Fruit fly (Drosophila melanogaster) whole organism, embryonic: ENCODE data around the gene syd.

Source experiments
- B-H2 ChIP-seq: fragments of 200-800 bp; sonication (Bioruptor generic); optimal IDR thresholded peaks from 2 replicates; lab custom pipeline; 2018; ENCODE audit warnings: missing biosample characterization, mild to moderate bottlenecking, missing genetic modification characterization
- CG12104 ChIP-seq: fragments of 200-800 bp; sonication (Bioruptor generic); optimal IDR thresholded peaks from 3 replicates; lab custom pipeline; 2016; ENCODE audit warnings: missing biosample characterization, missing genetic modification characterization
- CG12659 ChIP-seq: fragments of 200-800 bp; sonication (Bioruptor generic); optimal IDR thresholded peaks from 3 replicates; lab custom pipeline; 2017; ENCODE audit warnings: mild to moderate bottlenecking, missing biosample characterization, missing genetic modification reagents, missing genetic modification characterization
- CG13123 ChIP-seq: fragments of 200-800 bp; sonication (Bioruptor generic); optimal IDR thresholded peaks from 2 replicates; lab custom pipeline; 2016; ENCODE audit warnings: missing biosample characterization, missing genetic modification characterization
- CG14050 ChIP-seq: fragments of 200-800 bp; sonication (Bioruptor generic); IDR thresholded peaks from 3 replicates; pipeline ENCODE4 v1.3.6; 2022; ENCODE audit warnings: missing biosample characterization, missing genetic modification characterization
- CG14965 ChIP-seq: fragments of 200-800 bp; sonication (Bioruptor generic); optimal IDR thresholded peaks from 2 replicates; lab custom pipeline; 2016; ENCODE audit warnings: missing biosample characterization, missing genetic modification characterization, borderline replicate concordance
- CG1529 ChIP-seq: fragments of 200-800 bp; sonication (Bioruptor generic); optimal IDR thresholded peaks from 3 replicates; lab custom pipeline; 2018; ENCODE audit warnings: missing biosample characterization, missing genetic modification characterization
- CG17385 ChIP-seq: fragments of 200-800 bp; sonication (Bioruptor generic); optimal IDR thresholded peaks from 3 replicates; lab custom pipeline; 2018; ENCODE audit warnings: missing biosample characterization, mild to moderate bottlenecking, missing genetic modification characterization
- CG2116 ChIP-seq: fragments of 200-800 bp; sonication (Bioruptor generic); optimal IDR thresholded peaks from 3 replicates; lab custom pipeline; 2018; ENCODE audit warnings: missing biosample characterization, mild to moderate bottlenecking, missing genetic modification characterization
- CG2120 ChIP-seq: fragments of 200-800 bp; sonication (Bioruptor generic); optimal IDR thresholded peaks from 3 replicates; lab custom pipeline; 2016; ENCODE audit warnings: missing biosample characterization, missing genetic modification characterization
- CG2202 ChIP-seq: fragments of 200-800 bp; sonication (Bioruptor generic); optimal IDR thresholded peaks from 2 replicates; lab custom pipeline; 2018; ENCODE audit warnings: missing biosample characterization, mild to moderate bottlenecking, missing genetic modification characterization
- CG30020 ChIP-seq: fragments of 200-800 bp; optimal IDR thresholded peaks from 2 replicates; lab custom pipeline; 2019; ENCODE audit warnings: missing biosample characterization, mild to moderate bottlenecking, missing genetic modification characterization, moderate library complexity
- CG32772 ChIP-seq: fragments of 200-800 bp; sonication (Bioruptor generic); IDR thresholded peaks from 2 replicates; pipeline ENCODE4 v1.3.6; 2022; ENCODE audit warnings: missing biosample characterization, missing genetic modification characterization
- CG34224 ChIP-seq: fragments of 200-800 bp; sonication (Bioruptor generic); IDR thresholded peaks from 3 replicates; pipeline ENCODE4 v1.3.6; 2022; ENCODE audit warnings: missing biosample characterization, missing genetic modification characterization; ENCODE audit not compliant: partially characterized antibody
- CG4730 ChIP-seq: fragments of 200-800 bp; sonication (Bioruptor generic); IDR thresholded peaks from 2 replicates; pipeline ENCODE4 v1.3.6; 2022; ENCODE audit warnings: missing biosample characterization, missing genetic modification characterization
- CG4820 ChIP-seq: fragments of 200-800 bp; sonication (Bioruptor generic); optimal IDR thresholded peaks from 3 replicates; lab custom pipeline; 2016; ENCODE audit warnings: missing biosample characterization, missing genetic modification characterization
- CG6689 ChIP-seq: fragments of 200-800 bp; sonication (Bioruptor generic); IDR thresholded peaks from 2 replicates; pipeline ENCODE4 v1.3.6; 2022; ENCODE audit warnings: missing biosample characterization, missing genetic modification characterization
- CG7556 ChIP-seq: fragments of 200-800 bp; sonication (Bioruptor generic); optimal IDR thresholded peaks from 2 replicates; lab custom pipeline; 2017; ENCODE audit warnings: missing biosample characterization, mild to moderate bottlenecking, missing genetic modification characterization
- CG8359 ChIP-seq: fragments of 200-800 bp; sonication (Bioruptor generic); optimal IDR thresholded peaks from 2 replicates; lab custom pipeline; 2017; ENCODE audit warnings: missing biosample characterization, mild to moderate bottlenecking, missing genetic modification characterization, borderline replicate concordance
- CG9727 ChIP-seq: fragments of 200-800 bp; sonication (Bioruptor generic); optimal IDR thresholded peaks from 3 replicates; lab custom pipeline; 2017; ENCODE audit warnings: missing biosample characterization, mild to moderate bottlenecking, missing genetic modification characterization
- Doc2 ChIP-seq: fragments of 200-800 bp; sonication (Bioruptor generic); IDR thresholded peaks from 2 replicates; pipeline ENCODE4 v1.3.6; 2022; ENCODE audit warnings: missing biosample characterization, missing genetic modification characterization
- Elba2 ChIP-seq: fragments of 200-800 bp; sonication (Bioruptor generic); optimal IDR thresholded peaks from 3 replicates; lab custom pipeline; 2016; ENCODE audit warnings: missing biosample characterization, missing genetic modification characterization
- Ets97D ChIP-seq: fragments of 200-800 bp; sonication (Bioruptor generic); optimal IDR thresholded peaks from 3 replicates; lab custom pipeline; 2016; ENCODE audit warnings: missing biosample characterization, missing genetic modification characterization
- NFAT ChIP-seq: fragments of 200-800 bp; sonication (Bioruptor generic); IDR thresholded peaks from 2 replicates; pipeline ENCODE4 v1.3.6; 2022; ENCODE audit warnings: missing biosample characterization, missing genetic modification characterization
- Nf-YB ChIP-seq: fragments of 200-800 bp; sonication (Bioruptor generic); optimal IDR thresholded peaks from 3 replicates; lab custom pipeline; 2019; ENCODE audit warnings: missing biosample characterization, mild to moderate bottlenecking, missing genetic modification characterization, moderate library complexity
- Pdp1 ChIP-seq, 2 experiments: fragments of 200-800 bp; sonication (Bioruptor generic); optimal IDR thresholded peaks; 3 replicates each; lab custom pipeline; 2016; ENCODE audit warnings: missing biosample characterization in 2 of 2, missing genetic modification characterization in 2 of 2, mild to moderate bottlenecking in 1 of 2, moderate library complexity in 1 of 2
- Stat92E ChIP-seq, 3 experiments: fragments of >200 bp in 2 of 3; fragments of 200-800 bp in 1 of 3; sonication (Bioruptor generic) in 1 of 3; optimal IDR thresholded peaks; 2 replicates each; lab custom pipeline; 2017 to 2019; ENCODE audit warnings: missing biosample characterization in 3 of 3, missing genetic modification characterization in 3 of 3, mild to moderate bottlenecking in 1 of 3, moderate library complexity in 1 of 3
- bab2 ChIP-seq: fragments of 200-800 bp; sonication (Bioruptor generic); optimal IDR thresholded peaks from 2 replicates; lab custom pipeline; 2016; ENCODE audit warnings: missing biosample characterization, missing genetic modification characterization
- chinmo ChIP-seq: fragments of 200-800 bp; sonication (Bioruptor generic); IDR thresholded peaks from 4 replicates; pipeline ENCODE4 v1.3.6; 2022; ENCODE audit warnings: missing biosample characterization, missing genetic modification characterization; ENCODE audit not compliant: partially characterized antibody
- ci ChIP-seq: fragments of 200-800 bp; sonication (Bioruptor generic); IDR thresholded peaks from 3 replicates; pipeline ENCODE4 v1.3.6; 2022; ENCODE audit warnings: missing biosample characterization, missing genetic modification characterization
- crc ChIP-seq: fragments of 200-800 bp; sonication (Bioruptor generic); optimal IDR thresholded peaks from 2 replicates; lab custom pipeline; 2016; ENCODE audit warnings: missing biosample characterization, missing genetic modification characterization
- dmrt11E ChIP-seq: fragments of 200-800 bp; sonication (Bioruptor generic); optimal IDR thresholded peaks from 3 replicates; lab custom pipeline; 2018; ENCODE audit warnings: missing biosample characterization, mild to moderate bottlenecking, missing genetic modification characterization, moderate library complexity
- fu2 ChIP-seq: fragments of 200-800 bp; sonication (Bioruptor generic); optimal IDR thresholded peaks from 2 replicates; lab custom pipeline; 2016; ENCODE audit warnings: missing biosample characterization, missing genetic modification characterization
- gcm ChIP-seq: fragments of 200-800 bp; sonication (Bioruptor generic); optimal IDR thresholded peaks from 2 replicates; lab custom pipeline; 2019; ENCODE audit warnings: missing biosample characterization, mild to moderate bottlenecking, missing genetic modification characterization, moderate library complexity
- gfzf ChIP-seq: fragments of 200-800 bp; sonication (Bioruptor generic); optimal IDR thresholded peaks from 2 replicates; lab custom pipeline; 2016; ENCODE audit warnings: missing biosample characterization, mild to moderate bottlenecking, missing genetic modification characterization, moderate library complexity
- hbn ChIP-seq: fragments of 200-800 bp; sonication (Bioruptor generic); IDR thresholded peaks from 2 replicates; pipeline ENCODE4 v1.3.6; 2022; ENCODE audit warnings: missing biosample characterization, missing genetic modification characterization; ENCODE audit not compliant: partially characterized antibody
- hth ChIP-seq: fragments of >200 bp; optimal IDR thresholded peaks from 2 replicates; lab custom pipeline; 2017; ENCODE audit warnings: inconsistent platforms
- nom ChIP-seq: fragments of 200-800 bp; sonication (Bioruptor generic); optimal IDR thresholded peaks from 2 replicates; lab custom pipeline; 2017; ENCODE audit warnings: missing biosample characterization, missing genetic modification characterization, mild to moderate bottlenecking, moderate library complexity, missing genetic modification reagents
- oc ChIP-seq: fragments of 200-800 bp; sonication (Bioruptor generic); optimal IDR thresholded peaks from 2 replicates; lab custom pipeline; 2018; ENCODE audit warnings: missing biosample characterization, mild to moderate bottlenecking, missing genetic modification characterization, moderate library complexity
- otp ChIP-seq: fragments of 200-800 bp; sonication (Bioruptor generic); IDR thresholded peaks from 3 replicates; pipeline ENCODE4, ENCODE4 v1.3.6; 2022; ENCODE audit warnings: missing biosample characterization, missing genetic modification characterization
- pb ChIP-seq: fragments of 200-800 bp; sonication (Bioruptor generic); optimal IDR thresholded peaks from 3 replicates; lab custom pipeline; 2016; ENCODE audit warnings: missing biosample characterization, missing genetic modification characterization
- slp2 ChIP-seq: fragments of 200-800 bp; sonication (Bioruptor generic); optimal IDR thresholded peaks from 2 replicates; lab custom pipeline; 2016; ENCODE audit warnings: missing biosample characterization, missing genetic modification characterization
- sna ChIP-seq: fragments of 200-800 bp; sonication (Bioruptor generic); IDR thresholded peaks from 2 replicates; pipeline ENCODE4 v1.3.6; 2022; ENCODE audit warnings: missing biosample characterization, missing genetic modification characterization; ENCODE audit not compliant: partially characterized antibody
- sqz ChIP-seq: fragments of 200-800 bp; sonication (Bioruptor generic); optimal IDR thresholded peaks from 3 replicates; lab custom pipeline; 2018; ENCODE audit warnings: missing biosample characterization, mild to moderate bottlenecking, missing genetic modification characterization
- unc-4 ChIP-seq: fragments of 200-800 bp; sonication (Bioruptor generic); IDR thresholded peaks from 2 replicates; pipeline ENCODE4 v1.3.6; 2022; ENCODE audit warnings: missing biosample characterization, missing genetic modification characterization; ENCODE audit not compliant: partially characterized antibody
- wek ChIP-seq: fragments of 200-800 bp; sonication (Bioruptor generic); optimal IDR thresholded peaks from 3 replicates; lab custom pipeline; 2018; ENCODE audit warnings: missing biosample characterization, mild to moderate bottlenecking, missing genetic modification characterization, moderate library complexity
- zen2 ChIP-seq: fragments of 200-800 bp; sonication (Bioruptor generic); IDR thresholded peaks from 3 replicates; pipeline ENCODE4 v1.3.6; 2022; ENCODE audit warnings: missing biosample characterization, missing genetic modification characterization; ENCODE audit not compliant: partially characterized antibody
- zfh2 ChIP-seq: fragments of 200-800 bp; sonication (Bioruptor generic); optimal IDR thresholded peaks from 2 replicates; lab custom pipeline; 2016; ENCODE audit warnings: missing biosample characterization, missing genetic modification characterization

The syd gene

DNA sequence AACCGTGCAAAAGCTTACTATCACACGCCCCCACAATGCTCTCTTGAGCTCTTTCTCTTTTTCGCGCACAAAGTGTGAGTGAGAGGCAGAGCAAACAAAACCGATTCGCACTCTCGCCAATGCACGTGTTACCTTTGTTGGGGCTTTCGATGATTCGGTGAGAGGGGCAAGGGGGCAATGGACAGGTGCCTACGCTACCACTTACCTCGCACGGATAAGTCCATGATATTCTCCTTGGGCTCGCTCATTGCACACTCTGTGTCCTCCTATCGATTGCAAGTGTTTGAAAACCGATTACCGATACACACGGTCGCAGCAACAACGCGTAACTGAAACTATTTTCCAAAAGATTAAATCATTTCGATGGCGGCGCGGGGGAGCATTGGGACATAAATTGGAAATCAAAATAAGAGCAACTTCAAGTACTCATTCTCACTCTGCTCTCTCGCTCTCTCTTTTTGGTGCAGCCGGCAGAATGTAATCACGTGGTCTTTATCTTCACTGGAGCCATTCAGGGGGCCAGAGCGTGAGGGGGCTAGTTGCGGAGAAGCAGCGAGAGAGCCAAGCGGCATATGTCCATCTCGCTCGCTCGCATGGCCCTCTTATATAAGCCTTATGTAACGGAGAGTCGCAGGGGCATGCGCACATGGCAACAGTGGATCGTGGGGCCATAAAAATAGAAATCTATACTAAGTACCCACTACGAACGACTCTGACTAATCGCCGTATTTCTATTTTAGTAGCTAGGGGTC is 68.7 kb downstream of the syd start, which contains the start of gene Pdp1 (continued):
- TF ChIP-seq sna (GFP tag; lab: Robert Waterston, UW) (peak; percentile 50; the same call in 1 of the 2 replicates), Pdp1 (GFP tag; optimal IDR thresholded peaks at IDR 0.05; lab: Kevin White, UChicago) (peak in 1 of 2 experiments; percentile 100), gfzf (GFP tag; lab: Kevin White, UChicago) (no peak), chinmo (GFP tag; lab: Robert Waterston, UW) (peak; percentile 99), nom (GFP tag; lab: Kevin White, UChicago) (peak; percentile 55), slp2 (GFP tag; lab: Kevin White, UChicago) (no peak), CG8359 (no peak), CG1529 (GFP tag; lab: Kevin White, UChicago) (no peak), Ets97D (GFP tag; lab: Kevin White, UChicago) (no peak), otp (GFP tag; lab: Robert Waterston, UW) (peak; percentile 49; the same call in 1 of the 3 replicates), CG4820 (GFP tag; lab: Kevin White, UChicago) (no peak), CG12659 (GFP tag; lab: Kevin White, UChicago) (peak; percentile 25), CG14050 (GFP tag; lab: Robert Waterston, UW) (no peak), CG34224 (GFP tag; lab: Robert Waterston, UW) (peak; percentile 35; the same call in 1 of the 3 replicates), CG6689 (GFP tag; lab: Robert Waterston, UW) (no peak), CG2120 (GFP tag; lab: Kevin White, UChicago) (no peak), crc (GFP tag; lab: Kevin White, UChicago) (no peak), CG4730 (GFP tag; lab: Robert Waterston, UW) (no peak), CG2116 (GFP tag; lab: Kevin White, UChicago) (peak; percentile 86), zfh2 (GFP tag; lab: Kevin White, UChicago) (no peak), hth (lab: Kevin White, UChicago) (no peak), CG7556 (GFP tag; lab: Kevin White, UChicago) (no peak), CG30020 (tag; lab: Kevin White, UChicago) (no peak), hbn (GFP tag; lab: Robert Waterston, UW) (peak; percentile 54; the same call in 1 of the 2 replicates), unc-4 (GFP tag; lab: Robert Waterston, UW) (peak; percentile 28; the same call in 1 of the 2 replicates), Stat92E (GFP tag; optimal IDR thresholded peaks at IDR 0.05; lab: Kevin White, UChicago) (no peak), CG32772 (GFP tag; lab: Robert Waterston, UW) (no peak), CG17385 (GFP tag; lab: Kevin White, UChicago) (no peak), ci (GFP tag; lab: Robert Waterston, UW) (peak; percentile 66), Elba2 (no peak), B-H2 (GFP tag; lab: Kevin White, UChicago) (peak; percentile 10), oc (peak; percentile 51), sqz (GFP tag; lab: Kevin White, UChicago) (no peak), gcm (GFP tag; lab: Kevin White, UChicago) (peak; percentile 58), NFAT (GFP tag; lab: Robert Waterston, UW) (no peak), CG2202 (tag; lab: Kevin White, UChicago) (peak; percentile 0), CG9727 (GFP tag; lab: Kevin White, UChicago) (peak; percentile 76), Doc2 (no peak), wek (GFP tag; lab: Kevin White, UChicago) (peak; percentile 24), pb (GFP tag; lab: Kevin White, UChicago) (no peak), Nf-YB (no peak), CG13123 (GFP tag; lab: Kevin White, UChicago) (no peak), CG12104 (no peak), fu2 (GFP tag; lab: Kevin White, UChicago) (no peak), CG14965 (GFP tag; lab: Kevin White, UChicago) (no peak), zen2 (GFP tag; lab: Robert Waterston, UW) (peak; percentile 64; the same call in 2 of the 3 replicates), bab2 (GFP tag; lab: Kevin White, UChicago) (no peak), dmrt11E (tag; lab: Kevin White, UChicago) (no peak)
